Worm (Caenorhabditis elegans): ENCODE measurements around the gene rnf-121.

The rnf-121 gene

DNA sequence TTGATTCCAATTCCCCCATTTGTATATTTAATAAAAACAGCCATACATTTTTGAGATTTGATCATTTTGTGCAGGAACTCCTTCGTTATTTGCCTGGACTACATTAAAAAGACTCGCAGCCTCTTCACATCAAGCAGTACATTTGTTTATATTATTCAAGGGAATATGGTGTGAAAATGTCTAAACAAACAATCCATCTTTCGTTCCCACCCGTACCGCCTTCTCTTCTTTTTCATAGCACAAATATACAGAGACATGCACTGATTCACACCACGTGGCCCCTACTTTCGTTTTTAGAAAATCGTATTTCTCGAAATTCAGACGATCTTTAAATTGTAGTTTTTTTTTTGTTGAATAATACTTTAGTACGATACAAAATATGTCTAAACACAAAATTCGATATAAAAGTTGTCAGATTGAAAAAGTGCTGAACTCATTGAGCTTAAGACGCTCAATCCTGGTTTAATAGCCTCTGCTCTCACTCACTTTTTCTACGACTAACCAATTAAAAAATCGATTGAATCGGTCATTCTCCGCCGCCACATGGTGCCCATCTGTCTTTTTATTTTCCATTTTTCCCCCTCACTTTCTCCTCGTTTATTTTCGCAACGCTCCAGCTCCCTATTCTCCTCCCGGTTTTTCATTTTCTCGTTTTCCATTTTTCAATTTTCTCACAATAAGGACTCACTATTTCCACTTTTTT is 24.7 kb upstream of the rnf-121 start (continued):
- TF ChIP-seq F22D6.2 (tag; optimal IDR thresholded peaks at IDR 0.05) (no peak), zim-3 (tag; optimal IDR thresholded peaks at IDR 0.05) (peak; percentile 74), atf-7 (tag; optimal IDR thresholded peaks at IDR 0.05) (peak; percentile 84), let-526 (GFP tag; IDR thresholded peaks at IDR 0.05) (0 out of 2 replicates have a peak, but pooled peaks have one; percentile 49), snpc-4 (GFP tag; optimal IDR thresholded peaks at IDR 0.05) (no peak), snpc-4 (tag; optimal IDR thresholded peaks at IDR 0.05) (peak in 2 of 4 experiments; percentile 42 to 47), cebp-2 (GFP tag; IDR thresholded peaks at IDR 0.05) (no peak), ceh-27 (GFP tag; optimal IDR thresholded peaks at IDR 0.05) (peak; percentile 42), ets-4 (GFP tag; optimal IDR thresholded peaks at IDR 0.05) (peak; percentile 11), madf-6 (GFP tag; IDR thresholded peaks at IDR 0.05) (peak; percentile 66), nhr-90 (tag; optimal IDR thresholded peaks at IDR 0.05) (peak; percentile 59), mel-28 (tag; optimal IDR thresholded peaks at IDR 0.05; ENCODE audit: borderline replicate concordance) (peak; percentile 54), aptf-3 (GFP tag; IDR thresholded peaks at IDR 0.05) (no peak), sptf-2 (GFP tag; optimal IDR thresholded peaks at IDR 0.05) (no peak), die-1 (tag; optimal IDR thresholded peaks at IDR 0.05) (no peak), T26A5.8 (tag; optimal IDR thresholded peaks at IDR 0.05) (no peak), nfya-2 (GFP tag; IDR thresholded peaks at IDR 0.05) (no peak), sea-2 (GFP tag; IDR thresholded peaks at IDR 0.05) (no peak), athp-1 (tag; optimal IDR thresholded peaks at IDR 0.05) (peak; percentile 68), ztf-28 (GFP tag; IDR thresholded peaks at IDR 0.05) (no peak), lin-26 (GFP tag; IDR thresholded peaks at IDR 0.05) (peak; percentile 41; the same call in 1 of the 2 replicates), madf-8 (GFP tag; conservative IDR thresholded peaks at IDR 0.05) (no peak), nhr-120 (GFP tag; IDR thresholded peaks at IDR 0.05) (peak; percentile 93), lag-1 (GFP tag; IDR thresholded peaks at IDR 0.05) (no peak), F55B11.4 (tag; optimal IDR thresholded peaks at IDR 0.05; ENCODE audit: borderline replicate concordance, insufficient read depth) (no peak), rcor-1 (GFP tag; IDR thresholded peaks at IDR 0.05) (no peak), tlf-1 (GFP tag; optimal IDR thresholded peaks at IDR 0.05) (peak; percentile 77), B0336.3 (GFP tag; IDR thresholded peaks at IDR 0.05) (peak; percentile 95), D2030.7 (GFP tag; IDR thresholded peaks at IDR 0.05) (0 out of 2 replicates have a peak, but pooled peaks have one; percentile 24), nfya-1 (tag; optimal IDR thresholded peaks at IDR 0.05; ENCODE audit: borderline replicate concordance, insufficient read depth) (no peak), attf-6 (GFP tag; IDR thresholded peaks at IDR 0.05) (0 out of 2 replicates have a peak, but pooled peaks have one; percentile 9), ccch-3 (GFP tag; optimal IDR thresholded peaks at IDR 0.05) (no peak), dpl-1 (GFP tag; optimal IDR thresholded peaks at IDR 0.05) (no peak), lin-54 (GFP tag; optimal IDR thresholded peaks at IDR 0.05) (peak; percentile 54), F57A8.1 (GFP tag; optimal IDR thresholded peaks at IDR 0.05) (no peak), snpc-1.3 (tag; optimal IDR thresholded peaks at IDR 0.05; ENCODE audit: insufficient read depth) (peak; percentile 41), lir-1 (GFP tag; conservative IDR thresholded peaks at IDR 0.05) (no peak), efl-1 (GFP tag; optimal IDR thresholded peaks at IDR 0.05) (no peak), bed-2 (GFP tag; IDR thresholded peaks at IDR 0.05) (no peak), F37B4.10 (GFP tag; IDR thresholded peaks at IDR 0.05) (no peak), somi-1 (GFP tag; optimal IDR thresholded peaks at IDR 0.05) (no peak)

Measured in whole organism, young adult.